Fruit fly (Drosophila melanogaster): ENCODE data around the gene CG7246.
A peak's percentile ranks its signal among the peaks of the same experiment; 100 is the strongest.

CG7246 gene

dm6 chrX:9042457-9043045 lies 38.3 kb downstream of the CG7246 start (continued):
- TF ChIP-seq CG14710 (tag; optimal IDR thresholded peaks at IDR 0.05) (no peak), br (optimal IDR thresholded peaks at IDR 0.05) (no peak), Sry-δ (GFP tag; optimal IDR thresholded peaks at IDR 0.05) (no peak), Sox102F (GFP tag; optimal IDR thresholded peaks at IDR 0.05) (peak; percentile 36), org-1 (GFP tag; optimal IDR thresholded peaks at IDR 0.05) (no peak), sens (GFP tag) (peak; percentile 81), CG6854 (GFP tag; optimal IDR thresholded peaks at IDR 0.05) (no peak), dpn (GFP tag; optimal IDR thresholded peaks at IDR 0.05) (no peak), CG2129 (GFP tag; IDR thresholded peaks at IDR 0.05; ENCODE audit: partially characterized antibody) (no peak), Hmr (GFP tag; optimal IDR thresholded peaks at IDR 0.05) (peak; percentile 9), CG9876 (GFP tag; optimal IDR thresholded peaks at IDR 0.05) (no peak), Pdp1 (GFP tag; optimal IDR thresholded peaks at IDR 0.05) (peak in 1 of 2 experiments; percentile 80), jigr1 (GFP tag; IDR thresholded peaks at IDR 0.05) (no peak), CG10431 (GFP tag; optimal IDR thresholded peaks at IDR 0.05) (no peak), gem (tag; optimal IDR thresholded peaks at IDR 0.05) (peak; percentile 46), CG18262 (tag; optimal IDR thresholded peaks at IDR 0.05) (peak; percentile 23), Sin3A (optimal IDR thresholded peaks at IDR 0.05) (no peak), chn (GFP tag; optimal IDR thresholded peaks at IDR 0.05) (no peak), da (GFP tag; optimal IDR thresholded peaks at IDR 0.05) (no peak), ewg (GFP tag; optimal IDR thresholded peaks at IDR 0.05) (no peak), twi (tag; optimal IDR thresholded peaks at IDR 0.05) (no peak), CG1024 (GFP tag; IDR thresholded peaks at IDR 0.05) (no peak), slbo (GFP tag; IDR thresholded peaks at IDR 0.05) (peak; percentile 32; the same call in 1 of the 2 replicates), Dip2 (GFP tag; IDR thresholded peaks at IDR 0.05) (no peak), ci (GFP tag; IDR thresholded peaks at IDR 0.05) (peak; percentile 61; the same call in 2 of the 3 replicates), jumu (GFP tag; optimal IDR thresholded peaks at IDR 0.05) (no peak), CG10959 (GFP tag; IDR thresholded peaks at IDR 0.05) (no peak), CG13287 (GFP tag; IDR thresholded peaks at IDR 0.05; ENCODE audit: partially characterized antibody) (peak; percentile 42), sima (GFP tag; optimal IDR thresholded peaks at IDR 0.05) (no peak), zfh2 (GFP tag; optimal IDR thresholded peaks at IDR 0.05) (no peak), CG15601 (tag; optimal IDR thresholded peaks at IDR 0.05) (no peak), Atf-2 (GFP tag; optimal IDR thresholded peaks at IDR 0.05) (no peak), CG2120 (GFP tag; optimal IDR thresholded peaks at IDR 0.05) (no peak), ash1 (GFP tag; optimal IDR thresholded peaks at IDR 0.05) (no peak), onecut (GFP tag; IDR thresholded peaks at IDR 0.05) (no peak), D (optimal IDR thresholded peaks at IDR 0.05) (peak; percentile 89), D (GFP tag; optimal IDR thresholded peaks at IDR 0.05) (no peak), Med (GFP tag) (peak; percentile 85), CG1603 (tag; optimal IDR thresholded peaks at IDR 0.05) (peak; percentile 56), CG14014 (GFP tag; IDR thresholded peaks at IDR 0.05) (peak; percentile 31; the same call in 1 of the 2 replicates), yki (optimal IDR thresholded peaks at IDR 0.05) (peak; percentile 84), CG1832 (GFP tag; optimal IDR thresholded peaks at IDR 0.05) (peak; percentile 94), tgo (GFP tag; IDR thresholded peaks at IDR 0.05) (no peak), trem (tag; optimal IDR thresholded peaks at IDR 0.05) (no peak), tx (GFP tag; optimal IDR thresholded peaks at IDR 0.05) (no peak), CoRest (tag; optimal IDR thresholded peaks at IDR 0.05) (peak; percentile 15), lilli (GFP tag; optimal IDR thresholded peaks at IDR 0.05) (peak; percentile 25), ara (GFP tag; IDR thresholded peaks at IDR 0.05) (no peak), CG6791 (GFP tag; IDR thresholded peaks at IDR 0.05; ENCODE audit: partially characterized antibody) (no peak), hbn (GFP tag; IDR thresholded peaks at IDR 0.05; ENCODE audit: partially characterized antibody) (no peak), HmgZ (tag; optimal IDR thresholded peaks at IDR 0.05) (no peak), salm (tag; optimal IDR thresholded peaks at IDR 0.05) (no peak)
